ENCODE assay signal across 5 fruit fly cellular contexts in the genomic region with DNA sequence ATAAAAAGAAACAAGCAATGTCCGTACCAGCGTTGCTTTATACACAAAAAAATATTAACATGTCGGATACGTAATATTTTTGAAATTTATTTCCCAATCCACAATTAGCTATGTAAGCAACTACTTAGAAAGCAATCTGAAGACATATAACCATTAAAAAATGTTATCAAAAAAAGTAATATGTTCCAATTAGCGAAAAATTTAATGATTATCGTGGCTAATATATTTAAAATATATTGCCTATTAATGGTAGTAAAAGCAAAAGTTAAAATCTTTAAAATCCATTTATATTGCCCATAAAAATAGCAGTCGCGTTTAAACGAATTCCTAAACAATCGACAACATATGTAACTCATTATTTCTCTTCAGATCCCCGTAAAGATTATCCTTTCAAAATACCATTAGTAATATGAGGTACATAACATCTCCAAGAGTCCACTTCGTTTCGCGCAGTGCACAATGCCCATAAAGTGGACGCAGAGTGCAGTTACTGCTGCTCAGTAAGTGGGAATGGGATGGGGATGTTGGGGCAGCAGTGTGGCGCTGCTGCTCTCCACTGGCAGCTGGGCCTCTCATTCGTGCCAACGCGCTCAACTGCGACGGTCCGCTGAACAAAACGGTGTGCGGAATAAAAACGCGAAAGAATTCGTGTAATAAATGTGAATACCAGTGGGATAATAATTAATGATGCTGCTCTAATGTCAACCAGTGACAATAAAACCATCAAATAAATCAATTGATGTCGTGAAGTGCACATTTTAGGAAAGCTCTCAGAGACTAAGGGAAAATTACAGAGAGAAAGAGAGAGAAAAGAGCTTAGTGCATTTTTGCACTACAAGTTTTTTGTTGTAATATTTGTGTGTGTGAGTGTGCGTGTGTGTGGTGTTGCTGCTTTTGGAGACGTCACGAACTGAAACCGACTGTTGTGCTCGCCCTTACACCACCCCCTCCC.
TF ChIP-seq lines count a peak whose summit lies in the region.

No protein-coding gene starts in this region.

TF ChIP-seq in whole organism, adult, 20 proteins besides CTCF, POLR2A, EP300 and RAD21 (continued from another document):
- TF ChIP-seq CG1620 (GFP tag; optimal IDR thresholded peaks at IDR 0.05; lab: Kevin White, UChicago) (peak; percentile 7), CG14711 (tag; optimal IDR thresholded peaks at IDR 0.05; lab: Kevin White, UChicago) (peak; percentile 1), ovo (GFP tag; optimal IDR thresholded peaks at IDR 0.05; lab: Kevin White, UChicago) (no peak), Mnt (GFP tag; optimal IDR thresholded peaks at IDR 0.05; lab: Kevin White, UChicago) (no peak)

TF ChIP-seq in whole organism, embryonic, 481 proteins besides CTCF, POLR2A, EP300 and RAD21 (continued from another document and continues in another):
- TF ChIP-seq CG13287 (GFP tag; IDR thresholded peaks at IDR 0.05; lab: Robert Waterston, UW; ENCODE audit: partially characterized antibody) (peak; percentile 19; the same call in 1 of the 2 replicates), NK7.1 (GFP tag; optimal IDR thresholded peaks at IDR 0.05; lab: Kevin White, UChicago) (no peak), crp (GFP tag; optimal IDR thresholded peaks at IDR 0.05; lab: Kevin White, UChicago) (peak in 1 of 2 experiments; percentile 25), z (GFP tag; IDR thresholded peaks at IDR 0.05; lab: Robert Waterston, UW) (peak; percentile 43; the same call in 1 of the 3 replicates), CG9727 (GFP tag; optimal IDR thresholded peaks at IDR 0.05; lab: Kevin White, UChicago) (peak; percentile 71), pfk (GFP tag; optimal IDR thresholded peaks at IDR 0.05; lab: Kevin White, UChicago) (no peak), Six4 (GFP tag; optimal IDR thresholded peaks at IDR 0.05; lab: Kevin White, UChicago) (peak; percentile 5), sima (GFP tag; optimal IDR thresholded peaks at IDR 0.05; lab: Kevin White, UChicago) (no peak), CG12071 (GFP tag; optimal IDR thresholded peaks at IDR 0.05; lab: Kevin White, UChicago) (peak; percentile 31), Nf-YB (GFP tag; optimal IDR thresholded peaks at IDR 0.05; lab: Kevin White, UChicago) (peak; percentile 35), HLH54F (GFP tag; optimal IDR thresholded peaks at IDR 0.05; lab: Kevin White, UChicago) (no peak), CG32767 (GFP tag; IDR thresholded peaks at IDR 0.05; lab: Robert Waterston, UW) (no peak), Lpt (GFP tag; optimal IDR thresholded peaks at IDR 0.05; lab: Kevin White, UChicago) (no peak), CG7987 (GFP tag; optimal IDR thresholded peaks at IDR 0.05; lab: Kevin White, UChicago) (no peak), h (optimal IDR thresholded peaks at IDR 0.05; lab: Kevin White, UChicago) (no peak), CG5245 (GFP tag; optimal IDR thresholded peaks at IDR 0.05; lab: Kevin White, UChicago) (no peak), CG4360 (GFP tag; IDR thresholded peaks at IDR 0.05; lab: Robert Waterston, UW) (no peak), CG1024 (GFP tag; IDR thresholded peaks at IDR 0.05; lab: Robert Waterston, UW) (peak; percentile 49; the same call in 1 of the 2 replicates), Meics (GFP tag; optimal IDR thresholded peaks at IDR 0.05; lab: Kevin White, UChicago) (peak; percentile 69), CG30020 (tag; optimal IDR thresholded peaks at IDR 0.05; lab: Kevin White, UChicago) (no peak), Sry-β (GFP tag; optimal IDR thresholded peaks at IDR 0.05; lab: Kevin White, UChicago) (no peak), CrebB (tag; optimal IDR thresholded peaks at IDR 0.05; lab: Kevin White, UChicago) (peak; percentile 6), Rfx (GFP tag; IDR thresholded peaks at IDR 0.05; lab: Robert Waterston, UW) (peak; percentile 71), chif (GFP tag; optimal IDR thresholded peaks at IDR 0.05; lab: Kevin White, UChicago) (peak in 1 of 2 experiments; percentile 39), dpn (GFP tag; optimal IDR thresholded peaks at IDR 0.05; lab: Kevin White, UChicago) (peak in 1 of 2 experiments; percentile 50), CG12769 (tag; optimal IDR thresholded peaks at IDR 0.05; lab: Kevin White, UChicago) (peak; percentile 76), BtbVII (GFP tag; optimal IDR thresholded peaks at IDR 0.05; lab: Kevin White, UChicago) (peak; percentile 21), mirr (GFP tag; optimal IDR thresholded peaks at IDR 0.05; lab: Kevin White, UChicago) (no peak)

TF ChIP-seq in whole organism, prepupa, 60 proteins besides CTCF, POLR2A, EP300 and RAD21 (continued from another document and continues in another):
- TF ChIP-seq spab (GFP tag; optimal IDR thresholded peaks at IDR 0.05; lab: Kevin White, UChicago) = peak; percentile 83
- TF ChIP-seq ss (GFP tag; optimal IDR thresholded peaks at IDR 0.05; lab: Kevin White, UChicago) = peak; percentile 63 to 71
- TF ChIP-seq topi (GFP tag; optimal IDR thresholded peaks at IDR 0.05; lab: Kevin White, UChicago) = peak; percentile 84
- TF ChIP-seq CG32006 (GFP tag; optimal IDR thresholded peaks at IDR 0.05; lab: Kevin White, UChicago) = peak; percentile 93
- no peak for TF ChIP-seq fkh (GFP tag; optimal IDR thresholded peaks at IDR 0.05; lab: Kevin White, UChicago)
- peak; percentile 64 for TF ChIP-seq Lpt (GFP tag; optimal IDR thresholded peaks at IDR 0.05; lab: Kevin White, UChicago)
- TF ChIP-seq CG10669 (GFP tag; optimal IDR thresholded peaks at IDR 0.05; lab: Kevin White, UChicago) = peak; percentile 72
- peak; percentile 81 for TF ChIP-seq Met (GFP tag; optimal IDR thresholded peaks at IDR 0.05; lab: Kevin White, UChicago)
- peak; percentile 83 for TF ChIP-seq CG3919 (GFP tag; optimal IDR thresholded peaks at IDR 0.05; lab: Kevin White, UChicago)
- TF ChIP-seq Sox102F (GFP tag; optimal IDR thresholded peaks at IDR 0.05; lab: Kevin White, UChicago) = peak; percentile 59
- TF ChIP-seq CG6808 (GFP tag; optimal IDR thresholded peaks at IDR 0.05; lab: Kevin White, UChicago) = peak; percentile 86
- peak; percentile 26 for TF ChIP-seq CG8319 (GFP tag; optimal IDR thresholded peaks at IDR 0.05; lab: Kevin White, UChicago)
- no peak for TF ChIP-seq Hr38 (GFP tag; optimal IDR thresholded peaks at IDR 0.05; lab: Kevin White, UChicago)
- TF ChIP-seq CG10631 (GFP tag; optimal IDR thresholded peaks at IDR 0.05; lab: Kevin White, UChicago) = peak; percentile 83
- peak; percentile 69; the same call in 2 of the 3 replicates for TF ChIP-seq CG8119 (GFP tag; IDR thresholded peaks at IDR 0.05; lab: Robert Waterston, UW)
- TF ChIP-seq Gug (GFP tag; IDR thresholded peaks at IDR 0.05; lab: Robert Waterston, UW) = peak; percentile 68
- TF ChIP-seq Eip78C (GFP tag; lab: Kevin White, UChicago) = peak; percentile 97
- peak; percentile 57 for TF ChIP-seq CG11762 (GFP tag; optimal IDR thresholded peaks at IDR 0.05; lab: Kevin White, UChicago; ENCODE audit: insufficient read depth)
- peak; percentile 59 for TF ChIP-seq Hr39 (GFP tag; optimal IDR thresholded peaks at IDR 0.05; lab: Kevin White, UChicago)
- TF ChIP-seq Eip75B (GFP tag; optimal IDR thresholded peaks at IDR 0.05; lab: Kevin White, UChicago) = peak; percentile 84
- peak; percentile 93 for TF ChIP-seq svp (GFP tag; lab: Kevin White, UChicago)
- TF ChIP-seq achi (GFP tag; optimal IDR thresholded peaks at IDR 0.05; lab: Kevin White, UChicago) = peak; percentile 78
- peak; percentile 84 for TF ChIP-seq Hr4 (GFP tag; optimal IDR thresholded peaks at IDR 0.05; lab: Kevin White, UChicago)
- TF ChIP-seq CG34406 (GFP tag; optimal IDR thresholded peaks at IDR 0.05; lab: Kevin White, UChicago) = peak; percentile 77
- peak; percentile 70 for TF ChIP-seq CG3032 (tag; optimal IDR thresholded peaks at IDR 0.05; lab: Kevin White, UChicago)
- peak; percentile 75 for TF ChIP-seq fd59A (GFP tag; optimal IDR thresholded peaks at IDR 0.05; lab: Kevin White, UChicago)
- TF ChIP-seq pdm3 (GFP tag; optimal IDR thresholded peaks at IDR 0.05; lab: Kevin White, UChicago) = peak; percentile 77
- TF ChIP-seq Blimp-1 (GFP tag; optimal IDR thresholded peaks at IDR 0.05; lab: Kevin White, UChicago) = peak; percentile 61
- peak; percentile 74 for TF ChIP-seq acj6 (GFP tag; optimal IDR thresholded peaks at IDR 0.05; lab: Kevin White, UChicago)
- peak; percentile 23 for TF ChIP-seq Eip93F (GFP tag; optimal IDR thresholded peaks at IDR 0.05; lab: Kevin White, UChicago)

TF ChIP-seq in whole organism, pupa, 21 proteins besides CTCF, POLR2A, EP300 and RAD21 (continued from another document):
- TF ChIP-seq Pif1A (GFP tag; optimal IDR thresholded peaks at IDR 0.05; lab: Kevin White, UChicago) (peak; percentile 64), Pif1B (GFP tag; optimal IDR thresholded peaks at IDR 0.05; lab: Kevin White, UChicago) (peak; percentile 70), gl (tag; optimal IDR thresholded peaks at IDR 0.05; lab: Kevin White, UChicago) (peak; percentile 38)
TF ChIP-seq in whole organism, pupa: peak in this region for 19.

TF ChIP-seq in whole organism, wandering third instar larva, 38 proteins besides CTCF, POLR2A, EP300 and RAD21 (continued from another document):
- TF ChIP-seq Hr78 (GFP tag; optimal IDR thresholded peaks at IDR 0.05; lab: Kevin White, UChicago) (no peak), OdsH (GFP tag; optimal IDR thresholded peaks at IDR 0.05; lab: Kevin White, UChicago) (peak; percentile 37), tai (GFP tag; optimal IDR thresholded peaks at IDR 0.05; lab: Kevin White, UChicago) (no peak), Dfd (GFP tag; optimal IDR thresholded peaks at IDR 0.05; lab: Kevin White, UChicago) (no peak), Myc (optimal IDR thresholded peaks at IDR 0.05; lab: Kevin White, UChicago) (no peak), Vsx2 (GFP tag; optimal IDR thresholded peaks at IDR 0.05; lab: Kevin White, UChicago; ENCODE audit: partially characterized antibody) (peak; percentile 67), woc (GFP tag; optimal IDR thresholded peaks at IDR 0.05; lab: Kevin White, UChicago) (peak; percentile 67), ey (GFP tag; optimal IDR thresholded peaks at IDR 0.05; lab: Kevin White, UChicago) (peak; percentile 62), Jra (GFP tag; optimal IDR thresholded peaks at IDR 0.05; lab: Kevin White, UChicago) (no peak), sv (GFP tag; optimal IDR thresholded peaks at IDR 0.05; lab: Kevin White, UChicago) (peak; percentile 13), sage (GFP tag; optimal IDR thresholded peaks at IDR 0.05; lab: Kevin White, UChicago) (no peak), dsf (GFP tag; optimal IDR thresholded peaks at IDR 0.05; lab: Kevin White, UChicago; ENCODE audit: borderline replicate concordance) (no peak), Mio (GFP tag; optimal IDR thresholded peaks at IDR 0.05; lab: Kevin White, UChicago) (no peak), Hnf4 (GFP tag; optimal IDR thresholded peaks at IDR 0.05; lab: Kevin White, UChicago) (no peak), CG9705 (GFP tag; optimal IDR thresholded peaks at IDR 0.05; lab: Kevin White, UChicago) (no peak), dmrt93B (GFP tag; optimal IDR thresholded peaks at IDR 0.05; lab: Kevin White, UChicago) (peak; percentile 49), dl (GFP tag; optimal IDR thresholded peaks at IDR 0.05; lab: Kevin White, UChicago; ENCODE audit: insufficient read depth in 1 of 2, partially characterized antibody in 2 of 2) (peak in 1 of 2 experiments; percentile 43), foxo (GFP tag; optimal IDR thresholded peaks at IDR 0.05; lab: Kevin White, UChicago) (peak in 1 of 2 experiments; percentile 62), N (GFP tag; optimal IDR thresholded peaks at IDR 0.05; lab: Kevin White, UChicago) (no peak), br (GFP tag; optimal IDR thresholded peaks at IDR 0.05; lab: Kevin White, UChicago) (peak; percentile 16)
